Fruit fly (Drosophila melanogaster) whole organism, prepupa: ENCODE results near the gene CG6094.
A peak's percentile ranks its signal among the peaks of the same experiment; 100 is the strongest.

Experiments
- Blimp-1 ChIP-seq: fragments of 200-800 bp; sonication (Bioruptor generic); optimal IDR thresholded peaks from 3 replicates; lab custom pipeline; 2017; ENCODE audit warnings: missing biosample characterization, missing genetic modification characterization, mild to moderate bottlenecking, moderate library complexity, missing genetic modification reagents
- CG10631 ChIP-seq: fragments of 200-800 bp; sonication (Bioruptor generic); optimal IDR thresholded peaks from 2 replicates; lab custom pipeline; 2016; ENCODE audit warnings: missing biosample characterization, missing genetic modification characterization
- CG11294 ChIP-seq: fragments of 200-800 bp; sonication (Bioruptor generic); IDR thresholded peaks from 2 replicates; pipeline ENCODE4 v1.3.6; 2022; ENCODE audit warnings: missing biosample characterization, missing genetic modification characterization
- CG11762 ChIP-seq: fragments of 200-800 bp; sonication (Bioruptor generic); optimal IDR thresholded peaks from 3 replicates; lab custom pipeline; 2016; ENCODE audit warnings: missing biosample characterization, missing genetic modification characterization; ENCODE audit not compliant: insufficient read depth
- CG11902 ChIP-seq: fragments of 200-800 bp; sonication (Bioruptor generic); optimal IDR thresholded peaks from 3 replicates; lab custom pipeline; 2016; ENCODE audit warnings: missing biosample characterization, missing genetic modification characterization
- CG15336 ChIP-seq: fragments of 200-800 bp; sonication (Bioruptor generic); IDR thresholded peaks from 2 replicates; pipeline ENCODE4 v1.3.6; 2022; ENCODE audit warnings: missing biosample characterization, missing genetic modification characterization
- CG1621 ChIP-seq: fragments of 200-800 bp; sonication (Bioruptor generic); optimal IDR thresholded peaks from 3 replicates; lab custom pipeline; 2018; ENCODE audit warnings: missing biosample characterization, mild to moderate bottlenecking, missing genetic modification characterization
- CG16779 ChIP-seq: fragments of 200-800 bp; sonication (Bioruptor generic); optimal IDR thresholded peaks from 3 replicates; lab custom pipeline; 2017; ENCODE audit warnings: missing biosample characterization, mild to moderate bottlenecking, missing genetic modification characterization
- CG32006 ChIP-seq: fragments of 200-800 bp; sonication (Bioruptor generic); optimal IDR thresholded peaks from 3 replicates; lab custom pipeline; 2017; ENCODE audit warnings: missing biosample characterization, mild to moderate bottlenecking, missing genetic modification characterization
- CG34406 ChIP-seq: fragments of 200-800 bp; sonication (Bioruptor generic); optimal IDR thresholded peaks from 3 replicates; lab custom pipeline; 2016; ENCODE audit warnings: missing biosample characterization, missing genetic modification characterization
- CG3919 ChIP-seq: fragments of 200-800 bp; sonication (Bioruptor generic); optimal IDR thresholded peaks from 3 replicates; lab custom pipeline; 2016; ENCODE audit warnings: missing biosample characterization, missing genetic modification characterization
- CG6163 ChIP-seq: fragments of 200-800 bp; sonication (Bioruptor generic); IDR thresholded peaks from 3 replicates; pipeline ENCODE4 v1.3.6; 2022; ENCODE audit warnings: missing biosample characterization, missing genetic modification characterization
- CG6792 ChIP-seq: fragments of 200-800 bp; sonication (Bioruptor generic); optimal IDR thresholded peaks from 3 replicates; lab custom pipeline; 2016; ENCODE audit warnings: missing biosample characterization, missing genetic modification characterization
- CG6808 ChIP-seq: fragments of 200-800 bp; sonication (Bioruptor generic); optimal IDR thresholded peaks from 3 replicates; lab custom pipeline; 2017; ENCODE audit warnings: missing biosample characterization, missing genetic modification characterization, mild to moderate bottlenecking, moderate library complexity, missing genetic modification reagents
- CG6854 ChIP-seq: fragments of 200-800 bp; sonication (Bioruptor generic); optimal IDR thresholded peaks from 2 replicates; lab custom pipeline; 2017; ENCODE audit warnings: missing biosample characterization, mild to moderate bottlenecking, missing genetic modification characterization
- CG7368 ChIP-seq: fragments of 200-800 bp; sonication (Bioruptor generic); optimal IDR thresholded peaks from 3 replicates; lab custom pipeline; 2016; ENCODE audit warnings: missing biosample characterization, missing genetic modification characterization
- CG8119 ChIP-seq: fragments of 200-800 bp; sonication (Bioruptor generic); IDR thresholded peaks from 3 replicates; pipeline ENCODE4 v1.3.6; 2022; ENCODE audit warnings: missing biosample characterization, missing genetic modification characterization
- CG8632 ChIP-seq: fragments of 200-800 bp; sonication (Bioruptor generic); optimal IDR thresholded peaks from 3 replicates; lab custom pipeline; 2016; ENCODE audit warnings: missing biosample characterization, missing genetic modification characterization
- Eip78C ChIP-seq: fragments of 200-800 bp; sonication (Bioruptor generic); peaks from one replicate; lab custom pipeline; 2016; ENCODE audit warnings: missing biosample characterization, missing genetic modification characterization
- Ets96B ChIP-seq: fragments of 200-800 bp; optimal IDR thresholded peaks from 2 replicates; lab custom pipeline; 2019; ENCODE audit warnings: missing biosample characterization, mild to moderate bottlenecking, missing genetic modification characterization, moderate library complexity
- Gug ChIP-seq: fragments of 200-800 bp; sonication (Bioruptor generic); IDR thresholded peaks from 2 replicates; pipeline ENCODE4 v1.3.6; 2022; ENCODE audit warnings: missing biosample characterization, missing genetic modification characterization
- Hr38 ChIP-seq: sonication (Bioruptor generic); optimal IDR thresholded peaks from 2 replicates; lab custom pipeline; 2016; ENCODE audit warnings: missing biosample characterization, missing genetic modification characterization
- Hr39 ChIP-seq: fragments of 200-800 bp; sonication (Bioruptor generic); optimal IDR thresholded peaks from 2 replicates; lab custom pipeline; 2016; ENCODE audit warnings: missing biosample characterization, missing genetic modification characterization
- Lpt ChIP-seq: fragments of 200-800 bp; sonication (Bioruptor generic); optimal IDR thresholded peaks from 3 replicates; lab custom pipeline; 2016; ENCODE audit warnings: missing biosample characterization, missing genetic modification characterization
- Met ChIP-seq: fragments of 200-800 bp; sonication (Bioruptor generic); optimal IDR thresholded peaks from 3 replicates; lab custom pipeline; 2016; ENCODE audit warnings: missing biosample characterization, missing genetic modification characterization
- OdsH ChIP-seq: fragments of 200-800 bp; sonication (Bioruptor generic); optimal IDR thresholded peaks from 3 replicates; lab custom pipeline; 2016; ENCODE audit warnings: missing biosample characterization, missing genetic modification characterization
- Sox102F ChIP-seq: fragments of 200-800 bp; sonication (Bioruptor generic); optimal IDR thresholded peaks from 2 replicates; lab custom pipeline; 2016; ENCODE audit warnings: missing biosample characterization, mild to moderate bottlenecking, missing genetic modification characterization
- Sox14 ChIP-seq: fragments of 200-800 bp; sonication (Bioruptor generic); optimal IDR thresholded peaks from 3 replicates; lab custom pipeline; 2016; ENCODE audit warnings: missing biosample characterization, missing genetic modification characterization
- Sox15 ChIP-seq: fragments of 200-800 bp; sonication (Bioruptor generic); optimal IDR thresholded peaks from 3 replicates; lab custom pipeline; 2016; ENCODE audit warnings: missing biosample characterization, missing genetic modification characterization
- achi ChIP-seq: fragments of 200-800 bp; sonication (Bioruptor generic); optimal IDR thresholded peaks from 3 replicates; lab custom pipeline; 2016; ENCODE audit warnings: missing biosample characterization, missing genetic modification characterization
- acj6 ChIP-seq: fragments of 200-800 bp; sonication (Bioruptor generic); optimal IDR thresholded peaks from 3 replicates; lab custom pipeline; 2016; ENCODE audit warnings: missing biosample characterization, missing genetic modification characterization
- cyc ChIP-seq: fragments of 200-800 bp; sonication (Bioruptor generic); optimal IDR thresholded peaks from 3 replicates; lab custom pipeline; 2016; ENCODE audit warnings: missing biosample characterization, missing genetic modification characterization
- dac ChIP-seq: fragments of 200-800 bp; sonication (Bioruptor generic); optimal IDR thresholded peaks from 2 replicates; lab custom pipeline; 2017; ENCODE audit warnings: missing biosample characterization, mild to moderate bottlenecking, missing genetic modification characterization
- dsx ChIP-seq: fragments of 200-800 bp; optimal IDR thresholded peaks from 3 replicates; lab custom pipeline; 2019; ENCODE audit warnings: missing biosample characterization, mild to moderate bottlenecking, missing genetic modification characterization, moderate library complexity; ENCODE audit not compliant: poor library complexity, severe bottlenecking
- eg ChIP-seq: fragments of 200-800 bp; sonication (Bioruptor generic); IDR thresholded peaks from 3 replicates; pipeline ENCODE4 v1.3.6; 2022; ENCODE audit warnings: missing biosample characterization, missing genetic modification characterization
- fd59A ChIP-seq: fragments of 200-800 bp; sonication (Bioruptor generic); optimal IDR thresholded peaks from 2 replicates; lab custom pipeline; 2017; ENCODE audit warnings: missing biosample characterization, mild to moderate bottlenecking, missing genetic modification characterization, missing genetic modification reagents
- fd85E ChIP-seq: fragments of 200-800 bp; sonication (Bioruptor generic); optimal IDR thresholded peaks from 3 replicates; lab custom pipeline; 2016; ENCODE audit warnings: missing biosample characterization, missing genetic modification characterization
- fkh ChIP-seq: fragments of 200-800 bp; sonication (Bioruptor generic); optimal IDR thresholded peaks from 3 replicates; lab custom pipeline; 2017; ENCODE audit warnings: missing biosample characterization, mild to moderate bottlenecking, missing genetic modification characterization, moderate library complexity
- net ChIP-seq: fragments of 200-800 bp; sonication (Bioruptor generic); optimal IDR thresholded peaks from 3 replicates; lab custom pipeline; 2016; ENCODE audit warnings: missing biosample characterization, missing genetic modification characterization
- pdm3 ChIP-seq: fragments of 200-800 bp; sonication (Bioruptor generic); optimal IDR thresholded peaks from 3 replicates; lab custom pipeline; 2016; ENCODE audit warnings: missing biosample characterization, missing genetic modification characterization
- salr ChIP-seq, 2 experiments: fragments of 200-800 bp; sonication (Bioruptor generic); optimal IDR thresholded peaks; 3 replicates each; lab custom pipeline; 2016 to 2018; ENCODE audit warnings: missing biosample characterization in 2 of 2, missing genetic modification characterization in 2 of 2, mild to moderate bottlenecking in 1 of 2
- ss ChIP-seq, 2 experiments: fragments of 200-800 bp; sonication (Bioruptor generic); optimal IDR thresholded peaks; 2 replicates in 1 of 2; 3 replicates in 1 of 2; lab custom pipeline; 2017 to 2018; ENCODE audit warnings: mild to moderate bottlenecking in 2 of 2, missing biosample characterization in 2 of 2, missing genetic modification characterization in 2 of 2, moderate library complexity in 1 of 2
- topi ChIP-seq: fragments of 200-800 bp; sonication (Bioruptor generic); optimal IDR thresholded peaks from 3 replicates; lab custom pipeline; 2016; ENCODE audit warnings: missing biosample characterization, missing genetic modification characterization
- vri ChIP-seq: fragments of 200-800 bp; sonication (Bioruptor generic); optimal IDR thresholded peaks from 3 replicates; lab custom pipeline; 2016; ENCODE audit warnings: missing biosample characterization, mild to moderate bottlenecking, missing genetic modification characterization

CG6094 gene

DNA sequence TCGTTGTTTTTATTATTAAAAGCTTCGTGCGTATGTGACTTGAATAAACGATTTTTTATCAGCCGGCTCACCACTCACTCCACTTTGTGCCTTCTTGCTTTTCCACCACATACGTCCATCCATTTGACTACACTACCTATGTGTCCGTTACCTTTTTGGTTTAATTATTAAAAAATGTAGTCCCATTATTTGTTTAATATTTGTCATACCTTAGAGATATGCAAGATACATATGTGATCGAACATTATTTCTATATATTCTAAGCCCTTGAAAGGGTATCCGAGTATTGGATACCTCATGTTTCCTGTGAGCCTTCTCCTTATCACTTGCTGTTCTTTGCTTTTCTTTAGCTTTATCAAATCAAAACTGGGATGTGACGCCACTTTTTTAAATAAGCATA, 12.3 kb downstream of the CG6094 start (continued):
- TF ChIP-seq CG11902 (peak; percentile 85), Blimp-1 (GFP tag; lab: Kevin White, UChicago) (peak; percentile 61), Ets96B (tag; lab: Kevin White, UChicago) (peak; percentile 91), CG34406 (GFP tag; lab: Kevin White, UChicago) (peak; percentile 88), CG11294 (GFP tag; lab: Robert Waterston, UW) (peak; percentile 67), Sox15 (peak; percentile 80), net (GFP tag; lab: Kevin White, UChicago) (peak; percentile 81), eg (GFP tag; lab: Robert Waterston, UW) (peak; percentile 86), Sox14 (GFP tag; lab: Kevin White, UChicago) (peak; percentile 91), Hr39 (GFP tag; lab: Kevin White, UChicago) (peak; percentile 91), CG16779 (tag; lab: Kevin White, UChicago) (peak; percentile 58), fkh (GFP tag; lab: Kevin White, UChicago) (no peak), achi (peak; percentile 83), Hr38 (GFP tag; lab: Kevin White, UChicago) (no peak), CG11762 (GFP tag; lab: Kevin White, UChicago) (peak; percentile 63), vri (GFP tag; lab: Kevin White, UChicago) (peak; percentile 71), topi (GFP tag; lab: Kevin White, UChicago) (peak; percentile 90), CG8632 (GFP tag; lab: Kevin White, UChicago) (peak; percentile 85), CG7368 (peak; percentile 79)

DNA sequence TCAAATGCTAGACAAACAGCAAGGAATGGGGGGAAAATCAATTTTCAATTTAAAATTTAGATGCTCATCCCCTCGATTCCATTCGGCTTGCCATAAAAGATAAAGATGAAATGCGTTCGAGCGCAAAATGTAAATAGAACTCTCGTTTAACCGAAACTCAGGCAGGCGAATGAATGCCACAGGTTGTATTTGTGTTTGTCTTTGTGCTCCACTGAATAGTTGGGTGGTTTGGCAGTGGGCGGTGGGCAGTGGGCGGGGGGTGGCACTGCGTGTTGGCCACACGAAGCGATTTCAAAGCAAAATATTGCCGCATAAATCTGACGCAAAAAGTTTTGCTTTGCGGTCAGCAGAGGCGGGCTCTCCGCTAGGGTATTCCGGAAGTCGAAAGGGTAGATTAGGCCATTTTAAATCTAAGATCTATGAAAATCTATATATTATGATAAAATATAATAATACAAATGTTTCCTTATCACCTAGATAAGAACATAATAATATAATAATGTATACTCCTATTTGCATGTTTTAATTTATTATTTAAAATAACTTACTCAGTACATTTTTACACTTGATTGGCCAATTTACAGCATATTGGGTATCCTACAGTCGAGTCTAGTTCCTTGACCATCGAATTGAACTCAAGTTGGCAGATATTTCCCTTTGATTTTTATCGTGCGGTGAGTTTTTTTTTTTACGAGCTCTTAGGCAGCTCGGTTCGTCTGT, 15.5 kb downstream of the CG6094 start:
- TF ChIP-seq CG3919 (GFP tag; lab: Kevin White, UChicago) (peak; percentile 1), CG15336 (GFP tag; lab: Robert Waterston, UW) (peak; percentile 43; the same call in 1 of the 2 replicates), CG10631 (GFP tag; lab: Kevin White, UChicago) (peak; percentile 8), Sox14 (GFP tag; lab: Kevin White, UChicago) (no peak), Eip78C (GFP tag; lab: Kevin White, UChicago) (peak; percentile 46), acj6 (GFP tag; lab: Kevin White, UChicago) (peak; percentile 9), OdsH (GFP tag; lab: Kevin White, UChicago) (peak; percentile 28), Lpt (GFP tag; lab: Kevin White, UChicago) (peak; percentile 10), CG34406 (GFP tag; lab: Kevin White, UChicago) (no peak), CG32006 (GFP tag; lab: Kevin White, UChicago) (peak; percentile 63), fd59A (GFP tag; lab: Kevin White, UChicago) (no peak), CG11762 (GFP tag; lab: Kevin White, UChicago) (no peak), CG7368 (no peak), dac (GFP tag; lab: Kevin White, UChicago) (no peak), salr (GFP tag; optimal IDR thresholded peaks at IDR 0.05; lab: Kevin White, UChicago) (peak in 1 of 2 experiments; percentile 13), CG8119 (peak; percentile 55; the same call in 2 of the 3 replicates)

DNA sequence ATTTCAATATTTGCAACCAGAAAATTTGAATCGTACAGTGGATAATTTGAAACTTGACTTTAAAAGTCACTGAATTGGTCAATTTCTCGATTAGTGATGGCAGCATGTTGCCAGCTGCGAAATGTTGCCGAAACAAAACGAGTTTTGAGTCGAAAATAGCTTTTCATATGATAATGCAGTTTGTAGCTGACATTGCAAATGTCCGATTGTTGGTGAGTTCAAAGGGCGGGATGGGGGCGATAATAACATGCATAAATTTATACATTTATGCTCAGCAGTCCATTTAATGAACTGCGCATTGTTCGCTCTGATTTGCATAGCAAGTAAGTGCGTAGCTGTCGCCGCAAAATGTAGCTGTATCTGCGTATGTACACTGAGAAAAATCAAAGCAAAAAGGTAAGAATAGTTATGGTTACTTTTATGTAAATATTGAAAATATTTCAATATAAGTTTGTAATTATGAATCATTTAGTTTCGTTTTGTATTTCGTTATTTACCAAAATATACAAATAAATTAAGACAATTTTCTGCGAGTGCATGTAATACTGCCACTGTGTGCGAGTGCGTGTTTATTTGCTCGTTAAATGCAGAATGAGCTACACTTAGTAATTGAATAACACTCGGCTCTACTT, 20.2 kb downstream of the CG6094 start, which contains the start of gene Lip4:
Gene Lip4 (plus strand): TSS at position 620 of the 632 bp plus-strand sequence.
- TF ChIP-seq Sox102F (GFP tag; lab: Kevin White, UChicago) (peak; percentile 51), CG10631 (GFP tag; lab: Kevin White, UChicago) (peak; percentile 64), Blimp-1 (GFP tag; lab: Kevin White, UChicago) (no peak), vri (GFP tag; lab: Kevin White, UChicago) (peak; percentile 14), Hr39 (GFP tag; lab: Kevin White, UChicago) (peak; percentile 47), cyc (GFP tag; lab: Kevin White, UChicago) (peak; percentile 42), achi (peak; percentile 58), OdsH (GFP tag; lab: Kevin White, UChicago) (peak; percentile 76), CG6854 (GFP tag; lab: Kevin White, UChicago) (no peak), Gug (peak; percentile 72), CG16779 (tag; lab: Kevin White, UChicago) (peak; percentile 26), dsx (GFP tag; lab: Kevin White, UChicago) (peak; percentile 73), CG6163 (GFP tag; lab: Robert Waterston, UW) (no peak), CG1621 (peak; percentile 66), ss (GFP tag; optimal IDR thresholded peaks at IDR 0.05; lab: Kevin White, UChicago) (peak; percentile 47 to 70), Met (GFP tag; lab: Kevin White, UChicago) (peak; percentile 46), CG8632 (GFP tag; lab: Kevin White, UChicago) (peak; percentile 57), CG6808 (GFP tag; lab: Kevin White, UChicago) (peak; percentile 64), CG3919 (GFP tag; lab: Kevin White, UChicago) (peak; percentile 73), pdm3 (GFP tag; lab: Kevin White, UChicago) (peak; percentile 68), CG6792 (peak; percentile 54), Lpt (GFP tag; lab: Kevin White, UChicago) (peak; percentile 54), fd85E (GFP tag; lab: Kevin White, UChicago) (no peak)
